Worm (Caenorhabditis elegans): ENCODE data around the gene sphk-1.

- no peak for TF ChIP-seq dpl-1 (GFP tag; optimal IDR thresholded peaks at IDR 0.05)
- TF ChIP-seq aptf-3 (GFP tag; IDR thresholded peaks at IDR 0.05): no peak
- no peak for TF ChIP-seq efl-1 (GFP tag; optimal IDR thresholded peaks at IDR 0.05)
- no peak for TF ChIP-seq nhr-120 (GFP tag; IDR thresholded peaks at IDR 0.05)
- TF ChIP-seq unc-62 (GFP tag; optimal IDR thresholded peaks at IDR 0.05): no peak
Measured at ce11 chrII:8685623-8686022, 15.8 kb downstream of the sphk-1 start, which contains the start of gene C34C6.9.
